Worm (Caenorhabditis elegans) whole organism, late embryonic: ENCODE results near the gene C28D4.10.

ENCODE experiments used
- C08G9.2 ChIP-seq: sonication (generic microtip); optimal IDR thresholded peaks from 2 replicates; lab custom pipeline; 2016; ENCODE audit warnings: mild to moderate bottlenecking, missing genetic modification characterization, moderate library complexity, missing compliant biosample characterization
- F13H6.1 ChIP-seq: sonication (generic microtip); optimal IDR thresholded peaks from 2 replicates; lab custom pipeline; 2016; ENCODE audit warnings: missing genetic modification characterization, missing compliant biosample characterization
- T23F11.4 ChIP-seq: fragments of 200-800 bp; sonication (Bioruptor generic); optimal IDR thresholded peaks from 2 replicates; lab custom pipeline; 2018; ENCODE audit warnings: mild to moderate bottlenecking, missing genetic modification characterization, missing compliant biosample characterization
- dmd-4 ChIP-seq: sonication (generic microtip); optimal IDR thresholded peaks from 2 replicates; lab custom pipeline; 2016; ENCODE audit warnings: borderline replicate concordance, missing genetic modification characterization, missing compliant biosample characterization
- elt-2 ChIP-seq: sonication (generic microtip); optimal IDR thresholded peaks from 2 replicates; lab custom pipeline; 2016; ENCODE audit warnings: missing genetic modification reagents, missing genetic modification characterization, missing compliant biosample characterization
- hlh-8 ChIP-seq: sonication (generic microtip); optimal IDR thresholded peaks from 2 replicates; lab custom pipeline; 2016; ENCODE audit warnings: missing genotype, missing genetic modification characterization, missing compliant biosample characterization
- pat-9 ChIP-seq: fragments of 200-800 bp; sonication (Bioruptor generic); optimal IDR thresholded peaks from 2 replicates; lab custom pipeline; 2018; ENCODE audit warnings: mild to moderate bottlenecking, missing genetic modification characterization, moderate library complexity, missing compliant biosample characterization
- pha-4 ChIP-seq: fragments of 150-350 bp; optimal IDR thresholded peaks from 2 replicates; lab custom pipeline; 2018; ENCODE audit warnings: missing biosample characterization, missing genetic modification reagents, missing genetic modification characterization
- syd-9 ChIP-seq: sonication (generic microtip); optimal IDR thresholded peaks from 2 replicates; lab custom pipeline; 2016; ENCODE audit warnings: mild to moderate bottlenecking, missing genetic modification characterization, moderate library complexity, missing compliant biosample characterization
- unc-42 ChIP-seq: sonication (generic microtip); optimal IDR thresholded peaks from 2 replicates; lab custom pipeline; 2016; ENCODE audit warnings: missing genotype, missing genetic modification characterization, missing compliant biosample characterization
- unc-86 ChIP-seq: sonication (generic microtip); optimal IDR thresholded peaks from 2 replicates; lab custom pipeline; 2016; ENCODE audit warnings: missing genetic modification characterization, missing compliant biosample characterization
- ztf-16 ChIP-seq: sonication (generic microtip); optimal IDR thresholded peaks from 2 replicates; lab custom pipeline; 2017; ENCODE audit warnings: missing genetic modification characterization, missing compliant biosample characterization

DNA sequence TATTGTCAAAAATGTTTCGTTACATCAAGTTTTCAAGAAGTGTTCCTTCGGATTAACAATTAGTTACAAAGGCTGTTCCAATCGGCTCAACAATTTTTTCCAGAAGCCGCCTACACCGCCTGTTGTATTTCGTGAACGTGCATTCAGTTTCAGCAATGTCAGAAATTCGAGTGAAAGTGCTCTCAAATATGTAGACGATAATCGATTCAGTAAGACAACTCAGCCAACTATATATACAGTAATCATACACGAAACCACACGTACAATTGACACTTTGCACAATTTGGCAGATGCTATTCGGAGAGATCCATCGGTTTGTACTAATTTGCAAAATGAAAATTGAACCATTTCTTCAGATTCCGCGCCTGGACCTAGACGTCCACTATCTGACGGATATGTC, 41.8 kb upstream of the C28D4.10 start:
- no peak for TF ChIP-seq unc-86 (tag; lab: Kevin White, UChicago)
- TF ChIP-seq syd-9 (tag; lab: Kevin White, UChicago) = no peak
- TF ChIP-seq elt-2 (tag; lab: Kevin White, UChicago) = no peak
- no peak for TF ChIP-seq unc-42 (tag; lab: Kevin White, UChicago)
- TF ChIP-seq F13H6.1 = no peak
- no peak for TF ChIP-seq T23F11.4
- no peak for TF ChIP-seq hlh-8 (tag; lab: Kevin White, UChicago)
- TF ChIP-seq pha-4 = no peak
- TF ChIP-seq dmd-4 = no peak
- no peak for TF ChIP-seq pat-9 (tag; lab: Kevin White, UChicago)
- TF ChIP-seq C08G9.2 (tag; lab: Kevin White, UChicago) = no peak
- no peak for TF ChIP-seq ztf-16 (tag; lab: Kevin White, UChicago)
